Worm (Caenorhabditis elegans) whole organism, midembryonic: ENCODE measurements around the gene dhs-8.

Experiments
- cog-1 ChIP-seq: sonication (generic microtip); optimal IDR thresholded peaks from 2 replicates; lab custom pipeline; 2016; ENCODE audit warnings: missing genetic modification characterization, missing compliant biosample characterization
- flt-1 ChIP-seq: fragments of 200-800 bp; sonication (Bioruptor generic); IDR thresholded peaks from 2 replicates; pipeline ENCODE4 v1.3.6; 2022; ENCODE audit warnings: missing genetic modification characterization, missing compliant biosample characterization
- med-1 ChIP-seq: sonication (generic microtip); optimal IDR thresholded peaks from 2 replicates; lab custom pipeline; 2017; ENCODE audit warnings: missing genetic modification characterization, mild to moderate bottlenecking, missing compliant biosample characterization, antibody characterized with exemption, missing genetic modification reagents; ENCODE audit not compliant: insufficient read depth
- tab-1 ChIP-seq: fragments of 200-800 bp; sonication (Bioruptor generic); IDR thresholded peaks from 2 replicates; pipeline ENCODE4 v1.3.6; 2022; ENCODE audit warnings: missing genetic modification characterization, missing compliant biosample characterization
- ztf-29 ChIP-seq: fragments of 200-800 bp; sonication (Bioruptor generic); IDR thresholded peaks from 2 replicates; pipeline ENCODE4 v1.3.6; 2022; ENCODE audit warnings: missing genetic modification reagents, missing genetic modification characterization, missing compliant biosample characterization

- TF ChIP-seq cog-1 (tag; lab: Kevin White, UChicago) (no peak), ztf-29 (GFP tag; lab: Robert Waterston, UW) (no peak), med-1 (no peak), flt-1 (GFP tag; lab: Robert Waterston, UW) (no peak), tab-1 (GFP tag; lab: Robert Waterston, UW) (no peak)
Measured at ce11 chrII:14548691-14549090, 50.9 kb downstream of the dhs-8 start, which contains the start of gene gcy-29.
